Fruit fly (Drosophila melanogaster): Measurements from ENCODE around the gene gnu.

- no peak for TF ChIP-seq twi (tag; optimal IDR thresholded peaks at IDR 0.05)
- no peak for TF ChIP-seq HmgD (GFP tag; optimal IDR thresholded peaks at IDR 0.05)
- TF ChIP-seq fd102C (GFP tag; optimal IDR thresholded peaks at IDR 0.05) = no peak
- TF ChIP-seq kni (GFP tag; optimal IDR thresholded peaks at IDR 0.05) = peak; percentile 46
- no peak for TF ChIP-seq CG18262 (tag; optimal IDR thresholded peaks at IDR 0.05)
These were observed 20.4 kb downstream of the gnu start for dm6 chr3L:14782626-14783362.

Measured in whole organism, embryonic.